Worm (Caenorhabditis elegans): Measurements from ENCODE around the gene T23F4.2.

DNA sequence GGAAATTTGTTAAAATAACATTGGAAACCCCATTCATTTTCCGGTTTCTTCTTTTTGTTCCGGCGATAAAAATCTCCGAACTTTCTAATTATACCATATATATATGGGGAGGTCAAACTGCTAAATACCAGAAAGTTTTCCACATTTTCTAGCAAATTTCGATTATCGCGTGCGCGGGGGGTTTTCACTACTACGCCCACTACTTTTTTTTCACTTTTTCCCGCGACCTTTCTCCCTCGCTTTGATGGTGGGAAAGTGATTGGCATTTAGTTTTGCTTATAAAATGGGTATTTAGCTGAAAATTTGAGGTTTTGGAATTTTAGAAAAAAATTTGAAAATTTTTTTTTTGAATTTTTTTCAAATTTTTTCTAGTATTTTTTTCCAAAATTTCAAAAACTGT, 36.6 kb downstream of the T23F4.2 start:
- TF ChIP-seq snpc-4 (tag; optimal IDR thresholded peaks at IDR 0.05) (no peak), unc-39 (tag; optimal IDR thresholded peaks at IDR 0.05) (no peak), nhr-25 (tag; optimal IDR thresholded peaks at IDR 0.05; ENCODE audit: borderline replicate concordance, insufficient read depth) (no peak), zag-1 (tag; optimal IDR thresholded peaks at IDR 0.05) (no peak), lsy-2 (tag; optimal IDR thresholded peaks at IDR 0.05) (no peak), ama-1 (optimal IDR thresholded peaks at IDR 0.05) (no peak), F44E2.7 (GFP tag; IDR thresholded peaks at IDR 0.05) (no peak), mdl-1 (tag; optimal IDR thresholded peaks at IDR 0.05) (no peak), pha-4 (GFP tag; IDR thresholded peaks at IDR 0.05) (no peak), pha-4 (tag; optimal IDR thresholded peaks at IDR 0.05) (no peak), nhr-76 (tag; optimal IDR thresholded peaks at IDR 0.05) (no peak), aly-2 (tag; optimal IDR thresholded peaks at IDR 0.05) (no peak)
